Worm (Caenorhabditis elegans) whole organism, young adult: ENCODE data around the gene W02H5.2.
A peak's percentile ranks its signal among the peaks of the same experiment; 100 is the strongest.

Experiments
- B0261.1 ChIP-seq: sonication (generic microtip); optimal IDR thresholded peaks from 2 replicates; lab custom pipeline; 2016; ENCODE audit warnings: mild to moderate bottlenecking, missing genetic modification characterization, moderate library complexity, missing compliant biosample characterization
- D2030.7 ChIP-seq: fragments of 200-800 bp; sonication (Bioruptor generic); IDR thresholded peaks from 2 replicates; pipeline ENCODE4 v1.3.6; 2022; ENCODE audit warnings: missing genetic modification reagents, missing genetic modification characterization, missing compliant biosample characterization
- F23B12.7 ChIP-seq: sonication (generic microtip); optimal IDR thresholded peaks from 2 replicates; lab custom pipeline; 2017; ENCODE audit warnings: missing genetic modification characterization, mild to moderate bottlenecking, missing compliant biosample characterization, antibody characterized with exemption, moderate library complexity; ENCODE audit not compliant: insufficient read depth
- F33H1.4 ChIP-seq: fragments of 200-800 bp; sonication (Bioruptor generic); IDR thresholded peaks from 2 replicates; pipeline ENCODE4 v1.3.6; 2022; ENCODE audit warnings: missing genetic modification reagents, missing genetic modification characterization, missing compliant biosample characterization
- F39B2.1 ChIP-seq: fragments of 200-800 bp; sonication (Bioruptor generic); IDR thresholded peaks from 2 replicates; pipeline ENCODE4 v1.3.6; 2022; ENCODE audit warnings: missing genetic modification reagents, missing genetic modification characterization, missing compliant biosample characterization
- F57A8.1 ChIP-seq: fragments of 200-800 bp; sonication (Bioruptor generic); optimal IDR thresholded peaks from 2 replicates; lab custom pipeline; 2018; ENCODE audit warnings: mild to moderate bottlenecking, missing genetic modification characterization, moderate library complexity, missing compliant biosample characterization
- ama-1 ChIP-seq, 3 experiments: fragments of 150-350 bp in 1 of 3; sonication (generic microtip) in 2 of 3; optimal IDR thresholded peaks; 2 replicates each; lab custom pipeline; 2014 to 2018; ENCODE audit warnings: missing biosample characterization in 2 of 3, missing genetic modification characterization in 2 of 3, missing genetic modification reagents in 2 of 3
- atf-7 ChIP-seq: sonication (generic microtip); optimal IDR thresholded peaks from 2 replicates; lab custom pipeline; 2017; ENCODE audit warnings: mild to moderate bottlenecking, missing genetic modification characterization, missing compliant biosample characterization
- ceh-27 ChIP-seq: fragments of 200-800 bp; sonication (Bioruptor generic); optimal IDR thresholded peaks from 2 replicates; lab custom pipeline; 2018; ENCODE audit warnings: mild to moderate bottlenecking, missing genetic modification characterization, moderate library complexity, missing compliant biosample characterization
- die-1 ChIP-seq: sonication (generic microtip); optimal IDR thresholded peaks from 2 replicates; lab custom pipeline; 2016; ENCODE audit warnings: missing genotype, mild to moderate bottlenecking, missing genetic modification characterization, missing compliant biosample characterization
- dox-1 ChIP-seq: fragments of 200-800 bp; sonication (Bioruptor generic); IDR thresholded peaks from 2 replicates; pipeline ENCODE4 v1.3.6; 2022; ENCODE audit warnings: missing genetic modification reagents, missing genetic modification characterization, missing compliant biosample characterization
- dpl-1 ChIP-seq: fragments of 150-350 bp; optimal IDR thresholded peaks from 2 replicates; lab custom pipeline; 2014; ENCODE audit warnings: missing biosample characterization, missing genetic modification reagents, missing genetic modification characterization
- efl-1 ChIP-seq: fragments of 150-350 bp; optimal IDR thresholded peaks from 2 replicates; lab custom pipeline; 2014; ENCODE audit warnings: missing biosample characterization, missing genetic modification reagents, missing genetic modification characterization
- ekl-4 ChIP-seq: fragments of 200-800 bp; sonication (Bioruptor generic); IDR thresholded peaks from 2 replicates; pipeline ENCODE4 v1.3.6; 2022; ENCODE audit warnings: missing genetic modification reagents, missing genetic modification characterization, missing compliant biosample characterization
- hmg-1.2 ChIP-seq: fragments of 200-800 bp; sonication (Bioruptor generic); IDR thresholded peaks from 2 replicates; pipeline ENCODE4 v1.3.6; 2022; ENCODE audit warnings: missing genetic modification reagents, missing genetic modification characterization, missing compliant biosample characterization
- lin-26 ChIP-seq: fragments of 200-800 bp; sonication (Bioruptor generic); IDR thresholded peaks from 2 replicates; pipeline ENCODE4 v1.3.6; 2022; ENCODE audit warnings: missing genetic modification reagents, missing genetic modification characterization, missing compliant biosample characterization
- lin-35 ChIP-seq, 3 experiments: fragments of 150-350 bp in 2 of 3; sonication (generic microtip) in 1 of 3; optimal IDR thresholded peaks; 2 replicates each; lab custom pipeline; 2014 to 2018; ENCODE audit warnings: missing biosample characterization in 3 of 3, missing genetic modification characterization in 3 of 3, missing genetic modification reagents in 3 of 3
- lin-40 ChIP-seq: sonication (generic microtip); optimal IDR thresholded peaks from 2 replicates; lab custom pipeline; 2016; ENCODE audit warnings: missing genetic modification characterization, mild to moderate bottlenecking, missing compliant biosample characterization, missing genotype, missing genetic modification reagents
- lin-54 ChIP-seq: fragments of 200-800 bp; sonication (Bioruptor generic); optimal IDR thresholded peaks from 2 replicates; lab custom pipeline; 2018; ENCODE audit warnings: mild to moderate bottlenecking, missing genetic modification characterization, missing compliant biosample characterization
- lir-1 ChIP-seq: fragments of 200-800 bp; sonication (Bioruptor generic); conservative IDR thresholded peaks from 2 replicates; pipeline ENCODE4 v1.3.6; 2022; ENCODE audit warnings: missing genetic modification reagents, missing genetic modification characterization, missing compliant biosample characterization
- lsl-1 ChIP-seq: fragments of 200-800 bp; sonication (Bioruptor generic); optimal IDR thresholded peaks from 2 replicates; lab custom pipeline; 2018; ENCODE audit warnings: mild to moderate bottlenecking, missing genetic modification characterization, moderate library complexity, missing compliant biosample characterization
- madf-6 ChIP-seq: fragments of 200-800 bp; sonication (Bioruptor generic); IDR thresholded peaks from 2 replicates; pipeline ENCODE4 v1.3.6; 2022; ENCODE audit warnings: missing genetic modification reagents, missing genetic modification characterization, missing compliant biosample characterization
- mcd-1 ChIP-seq: fragments of 200-800 bp; sonication (Bioruptor generic); IDR thresholded peaks from 2 replicates; pipeline ENCODE4 v1.3.6; 2022; ENCODE audit warnings: missing genetic modification reagents, missing genetic modification characterization, missing compliant biosample characterization
- mes-4 ChIP-seq: sonication (generic microtip); optimal IDR thresholded peaks from 2 replicates; lab custom pipeline; 2016; ENCODE audit warnings: missing genotype, missing genetic modification characterization, missing compliant biosample characterization
- pbrm-1 ChIP-seq: fragments of 200-800 bp; sonication (Bioruptor generic); IDR thresholded peaks from 2 replicates; pipeline ENCODE4 v1.3.6; 2022; ENCODE audit warnings: missing genetic modification reagents, missing genetic modification characterization, missing compliant biosample characterization
- rcor-1 ChIP-seq: fragments of 200-800 bp; sonication (Bioruptor generic); IDR thresholded peaks from 2 replicates; pipeline ENCODE4 v1.3.6; 2022; ENCODE audit warnings: missing genetic modification reagents, missing genetic modification characterization, missing compliant biosample characterization
- rec-8 ChIP-seq, 2 experiments: sonication (generic microtip); optimal IDR thresholded peaks; 2 replicates each; lab custom pipeline; 2016; ENCODE audit warnings: mild to moderate bottlenecking in 2 of 2, missing genetic modification characterization in 2 of 2, missing genetic modification reagents in 2 of 2, missing genotype in 2 of 2, missing biosample characterization in 1 of 2, missing compliant biosample characterization in 1 of 2, moderate library complexity in 1 of 2
- sdz-38 ChIP-seq: sonication (generic microtip); optimal IDR thresholded peaks from 2 replicates; lab custom pipeline; 2016; ENCODE audit warnings: missing genotype, missing genetic modification characterization, missing compliant biosample characterization
- snpc-3.4 ChIP-seq: sonication (generic microtip); optimal IDR thresholded peaks from 2 replicates; lab custom pipeline; 2017; ENCODE audit warnings: missing genetic modification characterization, mild to moderate bottlenecking, missing compliant biosample characterization, antibody characterized with exemption, moderate library complexity, missing genotype, missing genetic modification reagents
- unc-130 ChIP-seq: sonication (generic microtip); optimal IDR thresholded peaks from 2 replicates; lab custom pipeline; 2016; ENCODE audit warnings: missing genetic modification reagents, missing genetic modification characterization, missing compliant biosample characterization
- ztf-18 ChIP-seq: sonication (generic microtip); optimal IDR thresholded peaks from 2 replicates; lab custom pipeline; 2016; ENCODE audit warnings: missing genotype, mild to moderate bottlenecking, missing genetic modification characterization, missing compliant biosample characterization
- ztf-28 ChIP-seq: fragments of 200-800 bp; sonication (Bioruptor generic); IDR thresholded peaks from 2 replicates; pipeline ENCODE4 v1.3.6; 2022; ENCODE audit warnings: missing genetic modification reagents, missing genetic modification characterization, missing compliant biosample characterization
- ztf-3 ChIP-seq: fragments of 200-800 bp; sonication (Bioruptor generic); optimal IDR thresholded peaks from 2 replicates; lab custom pipeline; 2018; ENCODE audit warnings: mild to moderate bottlenecking, missing genetic modification characterization, missing compliant biosample characterization

The W02H5.2 gene

DNA sequence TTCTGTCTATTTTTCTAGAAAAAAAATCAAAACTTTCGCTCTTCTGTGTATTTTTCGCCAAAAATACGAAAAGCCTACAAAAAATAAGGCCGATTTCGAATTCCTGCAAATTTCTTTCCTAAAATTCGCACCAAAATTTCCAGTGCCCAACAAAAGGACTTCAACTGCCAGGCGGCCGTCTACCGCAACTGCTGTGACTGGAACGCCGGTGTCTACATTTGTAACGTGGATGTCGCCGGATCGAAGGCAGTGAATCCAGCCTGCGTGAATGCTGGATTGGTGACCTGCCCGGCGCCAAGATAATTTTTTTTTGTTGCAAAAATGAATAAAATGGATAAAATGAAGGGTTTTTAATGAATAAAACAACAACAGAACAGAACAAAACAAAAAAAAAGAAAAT lies 37.3 kb upstream of the W02H5.2 start (continued):
- no peak for TF ChIP-seq F39B2.1 (GFP tag; lab: Robert Waterston, UW)
- TF ChIP-seq, all 124 proteins: peak for 8

DNA sequence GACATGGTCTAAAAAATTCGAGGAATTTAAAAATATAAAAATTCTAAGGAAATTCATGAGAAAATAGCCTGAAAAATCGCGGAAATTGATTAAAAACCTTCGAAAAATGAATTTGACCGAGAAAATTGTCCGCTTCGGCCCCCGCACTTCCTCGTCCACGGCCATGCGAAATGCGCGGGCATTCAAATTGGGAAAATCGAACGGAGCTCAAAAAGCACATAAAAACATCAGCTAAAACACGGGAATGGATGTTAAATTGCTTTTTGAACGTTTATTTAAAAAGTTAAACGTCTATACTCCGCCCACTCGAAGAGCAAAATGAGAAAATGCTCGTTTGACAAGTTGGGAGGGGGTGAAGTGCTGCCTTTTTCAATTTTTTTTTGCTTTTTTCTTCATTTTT lies 36.1 kb upstream of the W02H5.2 start, which contains the start of gene F53E10.6:
Gene F53E10.6 (minus strand): TSS at position 8 of the 400 bp plus-strand sequence.
- TF ChIP-seq D2030.7 (GFP tag; lab: Robert Waterston, UW) (0 out of 2 replicates have a peak, but pooled peaks have one; percentile 23), F33H1.4 (GFP tag; lab: Robert Waterston, UW) (peak; percentile 38), dox-1 (peak; percentile 55; the same call in 1 of the 2 replicates), lin-35 (GFP tag; optimal IDR thresholded peaks at IDR 0.05; lab: Kevin White, UChicago) (peak in 1 of 3 experiments; percentile 65), rec-8 (tag; optimal IDR thresholded peaks at IDR 0.05; lab: Kevin White, UChicago) (no peak), unc-130 (peak; percentile 37), lin-54 (GFP tag; lab: Kevin White, UChicago) (peak; percentile 86), lin-26 (GFP tag; lab: Robert Waterston, UW) (no peak), rcor-1 (GFP tag; lab: Robert Waterston, UW) (peak; percentile 34; the same call in 1 of the 2 replicates), ztf-28 (0 out of 2 replicates have a peak, but pooled peaks have one; percentile 9), ceh-27 (GFP tag; lab: Kevin White, UChicago) (peak; percentile 62), sdz-38 (tag; lab: Kevin White, UChicago) (no peak), F23B12.7 (tag; lab: Kevin White, UChicago) (peak; percentile 2), hmg-1.2 (no peak), madf-6 (GFP tag; lab: Robert Waterston, UW) (peak; percentile 62), dpl-1 (GFP tag; lab: Kevin White, UChicago) (peak; percentile 69), lsl-1 (GFP tag; lab: Kevin White, UChicago) (peak; percentile 30), lir-1 (GFP tag; lab: Robert Waterston, UW) (0 out of 2 replicates have a peak, but pooled peaks have one; percentile 24), ekl-4 (GFP tag; lab: Robert Waterston, UW) (no peak), pbrm-1 (GFP tag; lab: Robert Waterston, UW) (no peak), mcd-1 (GFP tag; lab: Robert Waterston, UW) (peak; percentile 71), efl-1 (peak; percentile 58)

DNA sequence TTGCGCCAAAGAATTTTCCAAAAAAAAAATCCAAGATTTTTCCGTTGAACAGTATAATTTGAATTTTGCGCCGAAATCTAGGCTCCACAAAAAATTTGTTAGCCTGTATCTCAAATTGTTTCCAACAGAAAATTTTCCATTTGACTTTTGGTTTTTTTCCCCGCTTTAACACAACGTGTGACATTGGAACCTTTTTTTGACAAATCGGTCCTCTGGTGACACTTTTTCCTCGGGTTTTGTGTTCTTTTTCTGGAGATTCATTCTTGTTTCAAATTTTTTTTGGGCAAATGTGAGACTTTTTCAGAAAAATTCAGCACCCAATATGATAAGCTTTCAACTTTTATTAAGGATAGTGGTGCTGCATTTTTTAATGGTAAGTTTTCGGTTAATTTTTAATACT lies 30.8 kb upstream of the W02H5.2 start, which contains the start of gene acr-17:
Gene acr-17 (plus strand): TSS at position 301 of the 400 bp plus-strand sequence.
- TF ChIP-seq atf-7 (no peak), ztf-18 (tag; lab: Kevin White, UChicago) (no peak), lin-54 (GFP tag; lab: Kevin White, UChicago) (no peak), F57A8.1 (no peak), snpc-3.4 (tag; lab: Kevin White, UChicago) (no peak), ztf-3 (GFP tag; lab: Kevin White, UChicago) (no peak), die-1 (no peak), ama-1 (optimal IDR thresholded peaks at IDR 0.05; lab: Kevin White, UChicago) (no peak), ama-1 (GFP tag; optimal IDR thresholded peaks at IDR 0.05; lab: Kevin White, UChicago) (no peak), mcd-1 (GFP tag; lab: Robert Waterston, UW) (no peak), lin-26 (GFP tag; lab: Robert Waterston, UW) (no peak), lin-40 (tag; lab: Kevin White, UChicago) (no peak), B0261.1 (no peak), mes-4 (tag; lab: Kevin White, UChicago) (no peak), ekl-4 (GFP tag; lab: Robert Waterston, UW) (no peak)
